Worm (Caenorhabditis elegans) whole organism, young adult: Measurements from ENCODE around the gene F47C12.8.

Experiments
- lin-35 ChIP-seq, 3 experiments: fragments of 150-350 bp in 2 of 3; sonication (generic microtip) in 1 of 3; optimal IDR thresholded peaks; 2 replicates each; lab custom pipeline; 2014 to 2018; ENCODE audit warnings: missing biosample characterization in 3 of 3, missing genetic modification characterization in 3 of 3, missing genetic modification reagents in 3 of 3
- nfya-1 ChIP-seq: sonication (generic microtip); optimal IDR thresholded peaks from 2 replicates; lab custom pipeline; 2017; ENCODE audit warnings: antibody characterized with exemption, missing compliant biosample characterization, missing genetic modification characterization, borderline replicate concordance; ENCODE audit not compliant: insufficient read depth

DNA sequence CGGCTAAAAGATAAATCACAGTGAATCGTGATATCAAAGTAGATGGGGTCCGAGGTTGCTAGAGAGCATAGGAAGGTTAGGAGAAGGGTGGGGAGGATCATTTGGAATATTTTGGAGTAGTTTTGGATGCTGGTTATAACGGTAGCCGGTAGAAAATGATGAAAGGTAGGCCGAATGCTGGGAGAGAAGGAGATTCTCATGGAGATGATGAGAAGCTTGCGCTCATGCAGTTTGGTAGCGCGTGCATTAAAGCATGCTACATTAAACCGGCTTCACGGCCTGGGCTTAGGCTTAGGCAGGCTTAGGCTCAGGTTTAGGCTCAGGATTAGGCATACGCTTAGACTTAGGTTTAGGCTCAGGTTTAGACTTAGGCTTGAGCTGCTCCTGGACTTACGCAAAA, 4.1 kb downstream of the F47C12.8 start, which contains the start of gene F47C12.13:
- TF ChIP-seq lin-35 (GFP tag; optimal IDR thresholded peaks at IDR 0.05; lab: Kevin White, UChicago) (no peak), nfya-1 (tag; lab: Kevin White, UChicago) (no peak)
